Fruit fly (Drosophila melanogaster) whole organism, wandering third instar larva: ENCODE measurements around the gene aay.

Source experiments
- Abd-B ChIP-seq: fragments of >200 bp; optimal IDR thresholded peaks from 2 replicates; lab custom pipeline; 2017; ENCODE audit warnings: missing biosample characterization, missing genetic modification characterization
- CG32264 ChIP-seq: fragments of 200-800 bp; sonication (Bioruptor generic); optimal IDR thresholded peaks from 2 replicates; lab custom pipeline; 2016; ENCODE audit warnings: missing biosample characterization, missing genetic modification characterization
- CG9705 ChIP-seq: fragments of 200-800 bp; sonication (Bioruptor generic); optimal IDR thresholded peaks from 2 replicates; lab custom pipeline; 2018; ENCODE audit warnings: missing biosample characterization, mild to moderate bottlenecking, missing genetic modification characterization
- CrebA ChIP-seq: fragments of 200-800 bp; sonication (Bioruptor generic); optimal IDR thresholded peaks from 2 replicates; lab custom pipeline; 2016; ENCODE audit warnings: missing biosample characterization, mild to moderate bottlenecking, missing genetic modification characterization, borderline replicate concordance
- Dfd ChIP-seq: fragments of >200 bp; optimal IDR thresholded peaks from 2 replicates; lab custom pipeline; 2017; ENCODE audit warnings: missing biosample characterization, missing genetic modification characterization
- Dif ChIP-seq: fragments of 200-275, 200-300 bp; sonication (Bioruptor generic); optimal IDR thresholded peaks from 2 replicates; lab custom pipeline; 2018; ENCODE audit warnings: missing biosample characterization, missing genetic modification characterization; ENCODE audit not compliant: partially characterized antibody
- GATAd ChIP-seq: sonication (Bioruptor generic); optimal IDR thresholded peaks from 2 replicates; lab custom pipeline; 2016; ENCODE audit warnings: missing biosample characterization, missing genetic modification characterization
- HLH106 ChIP-seq: fragments of 200-800 bp; optimal IDR thresholded peaks from 3 replicates; lab custom pipeline; 2019; ENCODE audit warnings: missing biosample characterization, mild to moderate bottlenecking, missing genetic modification characterization, moderate library complexity
- Hnf4 ChIP-seq: fragments of 200-800 bp; sonication (Bioruptor generic); optimal IDR thresholded peaks from 2 replicates; lab custom pipeline; 2016; ENCODE audit warnings: missing biosample characterization, mild to moderate bottlenecking, missing genetic modification characterization
- Hr78 ChIP-seq: fragments of >200 bp; optimal IDR thresholded peaks from 2 replicates; lab custom pipeline; 2017; ENCODE audit warnings: missing biosample characterization, missing genetic modification characterization
- Hr83 ChIP-seq: fragments of 200-300 bp; sonication (Bioruptor generic); optimal IDR thresholded peaks from 2 replicates; lab custom pipeline; 2016; ENCODE audit warnings: missing biosample characterization, mild to moderate bottlenecking, missing genetic modification characterization, moderate library complexity; ENCODE audit not compliant: poor library complexity, severe bottlenecking
- Jra ChIP-seq: sonication (Bioruptor generic); optimal IDR thresholded peaks from 2 replicates; lab custom pipeline; 2016; ENCODE audit warnings: missing biosample characterization, missing genetic modification characterization
- Mio ChIP-seq: sonication (Bioruptor generic); optimal IDR thresholded peaks from 2 replicates; lab custom pipeline; 2016; ENCODE audit warnings: missing biosample characterization, missing genetic modification characterization
- Myc ChIP-seq: fragments of >200 bp; optimal IDR thresholded peaks from 2 replicates; lab custom pipeline; 2017
- N ChIP-seq: fragments of >200 bp; optimal IDR thresholded peaks from 2 replicates; lab custom pipeline; 2018; ENCODE audit warnings: missing biosample characterization, missing external identifiers, missing genetic modification characterization
- OdsH ChIP-seq: fragments of 200-800 bp; sonication (Bioruptor generic); optimal IDR thresholded peaks from 2 replicates; lab custom pipeline; 2016; ENCODE audit warnings: missing biosample characterization, mild to moderate bottlenecking, missing genetic modification characterization
- Rel ChIP-seq, 2 experiments: fragments of 200-800 bp; sonication (Bioruptor generic) in 1 of 2; optimal IDR thresholded peaks; 2 replicates in 1 of 2; 3 replicates in 1 of 2; lab custom pipeline; 2016 to 2019; ENCODE audit warnings: mild to moderate bottlenecking in 2 of 2, missing biosample characterization in 2 of 2, missing genetic modification characterization in 2 of 2, moderate library complexity in 1 of 2
- Sp1 ChIP-seq: fragments of 200-800 bp; sonication (Bioruptor generic); optimal IDR thresholded peaks from 3 replicates; lab custom pipeline; 2019; ENCODE audit warnings: missing biosample characterization, mild to moderate bottlenecking, missing genetic modification characterization, moderate library complexity
- Vsx2 ChIP-seq: fragments of 200-300, 225-300 bp; sonication (Bioruptor generic); optimal IDR thresholded peaks from 2 replicates; lab custom pipeline; 2018; ENCODE audit warnings: missing biosample characterization, missing genetic modification characterization; ENCODE audit not compliant: partially characterized antibody
- br ChIP-seq: fragments of 200-800 bp; sonication (Bioruptor generic); optimal IDR thresholded peaks from 2 replicates; lab custom pipeline; 2016; ENCODE audit warnings: missing biosample characterization, missing genetic modification characterization
- brk ChIP-seq: fragments of 200-800 bp; sonication (Bioruptor generic); optimal IDR thresholded peaks from 2 replicates; lab custom pipeline; 2016; ENCODE audit warnings: missing biosample characterization, mild to moderate bottlenecking, missing genetic modification characterization
- dl ChIP-seq, 2 experiments: fragments of 175-275, 200-275 bp in 1 of 2; fragments of 200-275 bp in 1 of 2; sonication (Bioruptor generic); optimal IDR thresholded peaks; lab custom pipeline; 2018; ENCODE audit warnings: mild to moderate bottlenecking in 2 of 2, missing biosample characterization in 2 of 2, missing genetic modification characterization in 2 of 2, moderate library complexity in 2 of 2; ENCODE audit not compliant: partially characterized antibody in 2 of 2, insufficient read depth in 1 of 2
- dmrt93B ChIP-seq: fragments of 200-800 bp; sonication (Bioruptor generic); optimal IDR thresholded peaks from 2 replicates; lab custom pipeline; 2018; ENCODE audit warnings: missing biosample characterization, mild to moderate bottlenecking, missing genetic modification characterization
- dsf ChIP-seq: sonication (Bioruptor generic); optimal IDR thresholded peaks from 2 replicates; lab custom pipeline; 2016; ENCODE audit warnings: missing biosample characterization, missing genetic modification characterization, borderline replicate concordance
- ey ChIP-seq: fragments of 200-800 bp; sonication (Bioruptor generic); optimal IDR thresholded peaks from 2 replicates; lab custom pipeline; 2016; ENCODE audit warnings: missing biosample characterization, missing genetic modification characterization
- foxo ChIP-seq, 2 experiments: fragments of 200-800 bp; sonication (Bioruptor generic); optimal IDR thresholded peaks; 2 replicates in 1 of 2; 3 replicates in 1 of 2; lab custom pipeline; 2016 to 2017; ENCODE audit warnings: missing biosample characterization in 2 of 2, missing genetic modification characterization in 2 of 2
- fru ChIP-seq: fragments of 200-800 bp; sonication (Bioruptor generic); optimal IDR thresholded peaks from 3 replicates; lab custom pipeline; 2016; ENCODE audit warnings: missing biosample characterization, mild to moderate bottlenecking, missing genetic modification characterization
- h ChIP-seq: fragments of 200-800 bp; sonication (Bioruptor generic); optimal IDR thresholded peaks from 3 replicates; lab custom pipeline; 2016; ENCODE audit warnings: missing biosample characterization, mild to moderate bottlenecking, missing genetic modification characterization
- jim ChIP-seq: fragments of 175-275, 200-325 bp; sonication (Bioruptor generic); optimal IDR thresholded peaks from 2 replicates; lab custom pipeline; 2016; ENCODE audit warnings: missing biosample characterization, mild to moderate bottlenecking, missing genetic modification characterization
- lola ChIP-seq: fragments of >200 bp; optimal IDR thresholded peaks from 2 replicates; lab custom pipeline; 2017; ENCODE audit warnings: missing biosample characterization, missing genetic modification characterization
- pan ChIP-seq: fragments of >200 bp; optimal IDR thresholded peaks from 2 replicates; lab custom pipeline; 2017
- psq ChIP-seq: fragments of 200-800 bp; sonication (Bioruptor generic); optimal IDR thresholded peaks from 3 replicates; lab custom pipeline; 2017; ENCODE audit warnings: missing biosample characterization, mild to moderate bottlenecking, missing genetic modification characterization, moderate library complexity
- rgr ChIP-seq: fragments of 200-800 bp; sonication (Bioruptor generic); optimal IDR thresholded peaks from 3 replicates; lab custom pipeline; 2016; ENCODE audit warnings: missing biosample characterization, mild to moderate bottlenecking, missing genetic modification characterization
- sage ChIP-seq: fragments of 200-800 bp; sonication (Bioruptor generic); optimal IDR thresholded peaks from 2 replicates; lab custom pipeline; 2016; ENCODE audit warnings: missing biosample characterization, mild to moderate bottlenecking, missing genetic modification characterization
- sv ChIP-seq: fragments of 200-800 bp; sonication (Bioruptor generic); optimal IDR thresholded peaks from 3 replicates; lab custom pipeline; 2016; ENCODE audit warnings: missing biosample characterization, missing genetic modification characterization
- tai ChIP-seq: sonication (Bioruptor generic); optimal IDR thresholded peaks from 2 replicates; lab custom pipeline; 2016; ENCODE audit warnings: missing biosample characterization, missing genetic modification characterization
- usp ChIP-seq: fragments of >200 bp; optimal IDR thresholded peaks from 2 replicates; lab custom pipeline; 2017; ENCODE audit warnings: missing biosample characterization, missing genetic modification characterization
- woc ChIP-seq: sonication (Bioruptor generic); optimal IDR thresholded peaks from 2 replicates; lab custom pipeline; 2016; ENCODE audit warnings: missing biosample characterization, mild to moderate bottlenecking, missing genetic modification characterization

aay gene

dm6 chr3L:9426656-9427294 is 3.7 kb downstream of the aay start, which contains the start of the genes Atat and Shc:
Gene Atat (minus strand): TSS chr3L:9426758.
Gene Shc (plus strand): TSS chr3L:9427010.
- peak; percentile 97 for TF ChIP-seq CG32264 (GFP tag; lab: Kevin White, UChicago)
- peak; percentile 99 for TF ChIP-seq ey (GFP tag; lab: Kevin White, UChicago)
- TF ChIP-seq dmrt93B = peak; percentile 100
- peak; percentile 99 for TF ChIP-seq Hnf4
- TF ChIP-seq tai (GFP tag; lab: Kevin White, UChicago) = peak; percentile 99
- peak; percentile 94 for TF ChIP-seq jim (GFP tag; lab: Kevin White, UChicago)
- TF ChIP-seq br (GFP tag; lab: Kevin White, UChicago) = peak; percentile 99
- peak; percentile 99 for TF ChIP-seq woc
- TF ChIP-seq dl (GFP tag; optimal IDR thresholded peaks at IDR 0.05; lab: Kevin White, UChicago; ENCODE audit: insufficient read depth in 1 of 2, partially characterized antibody in 2 of 2) = no peak
- peak; percentile 93 for TF ChIP-seq brk (GFP tag; lab: Kevin White, UChicago)
- TF ChIP-seq GATAd (GFP tag; lab: Kevin White, UChicago) = peak; percentile 97
- TF ChIP-seq fru = peak; percentile 99
- TF ChIP-seq Sp1 = peak; percentile 98
- peak; percentile 97 for TF ChIP-seq psq (GFP tag; lab: Kevin White, UChicago)
- peak; percentile 20 for TF ChIP-seq Myc (lab: Kevin White, UChicago)
- TF ChIP-seq pan (lab: Kevin White, UChicago) = no peak
- peak; percentile 11 for TF ChIP-seq usp (GFP tag; lab: Kevin White, UChicago)
- TF ChIP-seq Hr83 (GFP tag; lab: Kevin White, UChicago) = peak; percentile 98
- TF ChIP-seq CrebA (GFP tag; lab: Kevin White, UChicago) = no peak
- TF ChIP-seq Rel (GFP tag; optimal IDR thresholded peaks at IDR 0.05; lab: Kevin White, UChicago) = peak; percentile 50
- peak; percentile 91 for TF ChIP-seq Rel (tag; optimal IDR thresholded peaks at IDR 0.05; lab: Kevin White, UChicago)
- peak; percentile 99 for TF ChIP-seq h
- TF ChIP-seq Vsx2 (GFP tag; lab: Kevin White, UChicago) = no peak
- TF ChIP-seq Dif (GFP tag; lab: Kevin White, UChicago) = no peak
- peak; percentile 99 for TF ChIP-seq sv (GFP tag; lab: Kevin White, UChicago)
- TF ChIP-seq N = no peak
- TF ChIP-seq Jra (GFP tag; lab: Kevin White, UChicago) = peak; percentile 98
- peak; percentile 91 for TF ChIP-seq sage (GFP tag; lab: Kevin White, UChicago)
- TF ChIP-seq HLH106 (tag; lab: Kevin White, UChicago) = peak; percentile 99
- TF ChIP-seq lola (GFP tag; lab: Kevin White, UChicago) = no peak
- TF ChIP-seq dsf (GFP tag; lab: Kevin White, UChicago) = peak; percentile 97
- no peak for TF ChIP-seq Hr78
- TF ChIP-seq Abd-B = no peak
- TF ChIP-seq CG9705 = peak; percentile 99
- peak; percentile 91 to 99 for TF ChIP-seq foxo (GFP tag; optimal IDR thresholded peaks at IDR 0.05; lab: Kevin White, UChicago)
- peak; percentile 94 for TF ChIP-seq Mio (GFP tag; lab: Kevin White, UChicago)
- peak; percentile 97 for TF ChIP-seq Dfd (GFP tag; lab: Kevin White, UChicago)
- peak; percentile 99 for TF ChIP-seq OdsH (GFP tag; lab: Kevin White, UChicago)
- TF ChIP-seq rgr = peak; percentile 99
